Worm (Caenorhabditis elegans): ENCODE measurements around the gene alkb-8.
"Not testable (repeated sequence)": the region's sequence is repeated elsewhere in the genome, so short reads cannot be mapped to it uniquely, and the experiment has no call there.

The alkb-8 gene

DNA sequence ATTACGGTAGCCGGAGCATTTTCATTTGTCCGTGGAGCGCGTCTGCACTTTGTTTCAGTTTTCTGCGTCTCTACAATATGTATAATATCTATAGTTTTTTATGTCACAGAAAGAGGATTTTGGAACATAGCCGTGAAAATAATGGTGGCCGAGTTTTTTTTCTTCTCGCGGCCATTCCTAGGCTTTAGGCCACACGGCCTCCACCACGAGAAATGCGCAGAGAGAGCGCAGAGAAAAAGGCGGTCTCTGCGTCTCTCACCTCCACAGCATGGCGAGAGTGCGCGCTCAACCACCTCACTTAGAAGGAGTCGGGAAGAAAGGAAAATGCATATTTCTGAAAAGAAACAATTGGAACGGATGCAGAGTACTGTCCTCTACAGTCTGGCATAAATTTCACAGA, 13.7 kb upstream of the alkb-8 start:
- peak; percentile 45 for TF ChIP-seq rnt-1 (tag; optimal IDR thresholded peaks at IDR 0.05)
- TF ChIP-seq nhr-85 (tag): peak; percentile 71
- peak; percentile 37 for TF ChIP-seq snu-23 (GFP tag; optimal IDR thresholded peaks at IDR 0.05)
- TF ChIP-seq lin-14 (GFP tag; optimal IDR thresholded peaks at IDR 0.05): peak; percentile 51
- TF ChIP-seq dsc-1 (tag; optimal IDR thresholded peaks at IDR 0.05): peak; percentile 28
- TF ChIP-seq nhr-71 (tag; optimal IDR thresholded peaks at IDR 0.05): peak; percentile 55
- TF ChIP-seq dpl-1 (GFP tag; optimal IDR thresholded peaks at IDR 0.05): peak in 1 of 3 experiments; percentile 7
- TF ChIP-seq ceh-88 (GFP tag; IDR thresholded peaks at IDR 0.05): 0 out of 2 replicates have a peak, but pooled peaks have one; percentile 24
- peak; percentile 24 for TF ChIP-seq nhr-20 (tag; optimal IDR thresholded peaks at IDR 0.05)
- TF ChIP-seq efl-1 (optimal IDR thresholded peaks at IDR 0.05): peak; percentile 42 to 55
- TF ChIP-seq efl-1 (GFP tag; optimal IDR thresholded peaks at IDR 0.05 in 1 of 2): peak; percentile 4 to 87
- peak; percentile 77 for TF ChIP-seq mab-9 (GFP tag; IDR thresholded peaks at IDR 0.05)
- peak; percentile 27 for TF ChIP-seq sox-4 (tag; optimal IDR thresholded peaks at IDR 0.05)
- TF ChIP-seq isw-1 (GFP tag; IDR thresholded peaks at IDR 0.05): peak; percentile 65
- peak; percentile 80 for TF ChIP-seq nhr-19 (GFP tag; conservative IDR thresholded peaks at IDR 0.05)
- peak; percentile 31 for TF ChIP-seq unc-86 (tag; optimal IDR thresholded peaks at IDR 0.05)
- TF ChIP-seq lir-3 (tag; optimal IDR thresholded peaks at IDR 0.05; ENCODE audit: poor library complexity): peak; percentile 34
- peak; percentile 47 for TF ChIP-seq swsn-7 (tag; optimal IDR thresholded peaks at IDR 0.05)
- peak; percentile 6 for TF ChIP-seq xbp-1 (tag; optimal IDR thresholded peaks at IDR 0.05)
- peak in 1 of 3 experiments; percentile 16 for TF ChIP-seq ceh-82 (tag; optimal IDR thresholded peaks at IDR 0.05)
- peak; percentile 64 for TF ChIP-seq nhr-47 (tag; optimal IDR thresholded peaks at IDR 0.05)
- TF ChIP-seq nhr-90 (tag; optimal IDR thresholded peaks at IDR 0.05; ENCODE audit: poor library complexity): peak; percentile 16
- TF ChIP-seq tbx-2 (tag; optimal IDR thresholded peaks at IDR 0.05): peak; percentile 26
- TF ChIP-seq unc-98 (GFP tag; IDR thresholded peaks at IDR 0.05): peak; percentile 9; the same call in 1 of the 2 replicates
- TF ChIP-seq grh-1 (GFP tag; IDR thresholded peaks at IDR 0.05): peak; percentile 77

DNA sequence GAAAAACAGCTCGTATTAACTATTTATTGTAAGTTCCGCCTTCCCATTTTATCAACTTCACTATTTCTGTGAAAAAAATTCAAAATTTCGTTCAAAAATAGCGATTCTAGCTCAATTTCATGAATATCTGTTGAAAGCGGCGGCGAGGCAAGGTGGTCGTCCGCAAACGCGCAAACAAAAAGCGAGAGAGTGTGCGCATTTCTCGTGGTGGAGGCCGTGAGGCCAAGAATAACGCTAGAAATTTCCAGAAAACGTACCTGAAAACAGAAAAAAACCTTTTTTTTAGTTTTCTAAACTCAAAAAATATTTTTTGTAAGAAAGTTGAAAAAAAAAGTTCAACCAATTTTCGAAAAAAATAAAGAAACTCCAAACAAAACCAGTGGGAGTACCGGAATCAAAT, 11.9 kb upstream of the alkb-8 start:
- 0 out of 2 replicates have a peak, but pooled peaks have one; percentile 4 for TF ChIP-seq isw-1 (GFP tag; IDR thresholded peaks at IDR 0.05)
- TF ChIP-seq nhr-19 (GFP tag; conservative IDR thresholded peaks at IDR 0.05): peak; percentile 46
- not testable (repeated sequence) for TF ChIP-seq efl-1 (optimal IDR thresholded peaks at IDR 0.05)
- TF ChIP-seq efl-1 (GFP tag; optimal IDR thresholded peaks at IDR 0.05 in 1 of 2): peak in 1 of 2 experiments; percentile 57

- no peak for TF ChIP-seq sptf-1 (tag; optimal IDR thresholded peaks at IDR 0.05)
- no peak for TF ChIP-seq pqm-1 (tag; optimal IDR thresholded peaks at IDR 0.05)
- TF ChIP-seq vab-15 (tag; optimal IDR thresholded peaks at IDR 0.05): no peak
Observed at ce11 chrIII:3698366-3698765, 10.8 kb upstream of the alkb-8 start.

ce11 chrIII:3699275-3699674, 9.9 kb upstream of the alkb-8 start, which contains the start of gene cyn-9:
Gene cyn-9 (minus strand): TSS chrIII:3699640.
- no peak for TF ChIP-seq nhr-237 (tag; optimal IDR thresholded peaks at IDR 0.05)
- TF ChIP-seq fkh-4 (tag; optimal IDR thresholded peaks at IDR 0.05; ENCODE audit: borderline replicate concordance): no peak
- no peak for TF ChIP-seq elt-2 (tag; optimal IDR thresholded peaks at IDR 0.05)

- TF ChIP-seq nhr-76 (tag; optimal IDR thresholded peaks at IDR 0.05): no peak
- TF ChIP-seq mef-2 (tag; optimal IDR thresholded peaks at IDR 0.05): no peak
- peak; percentile 14 for TF ChIP-seq swsn-7 (tag; optimal IDR thresholded peaks at IDR 0.05)
- peak; percentile 15 for TF ChIP-seq nhr-77 (tag; optimal IDR thresholded peaks at IDR 0.05)
- no peak for TF ChIP-seq nhr-12 (tag; optimal IDR thresholded peaks at IDR 0.05)
- TF ChIP-seq snu-23 (GFP tag; optimal IDR thresholded peaks at IDR 0.05): peak; percentile 47
- TF ChIP-seq lir-3 (tag; optimal IDR thresholded peaks at IDR 0.05; ENCODE audit: poor library complexity): no peak
- TF ChIP-seq rnt-1 (tag; optimal IDR thresholded peaks at IDR 0.05): peak; percentile 9
- peak in 2 of 3 experiments; percentile 3 to 10 for TF ChIP-seq dpl-1 (GFP tag; optimal IDR thresholded peaks at IDR 0.05)
- TF ChIP-seq tbx-2 (tag; optimal IDR thresholded peaks at IDR 0.05): peak; percentile 23
- peak; percentile 2 to 31 for TF ChIP-seq efl-1 (optimal IDR thresholded peaks at IDR 0.05)
- peak in 1 of 2 experiments; percentile 33 for TF ChIP-seq efl-1 (GFP tag; optimal IDR thresholded peaks at IDR 0.05 in 1 of 2)
- no peak for TF ChIP-seq nhr-47 (tag; optimal IDR thresholded peaks at IDR 0.05)
- peak; percentile 47 for TF ChIP-seq mep-1 (tag; optimal IDR thresholded peaks at IDR 0.05)
- peak in 1 of 2 experiments; percentile 70 for TF ChIP-seq mdl-1 (tag; optimal IDR thresholded peaks at IDR 0.05)
- TF ChIP-seq elt-3 (tag; optimal IDR thresholded peaks at IDR 0.05): peak in 1 of 6 experiments; percentile 22
- peak; percentile 55 for TF ChIP-seq nhr-71 (tag; optimal IDR thresholded peaks at IDR 0.05)
- peak in 1 of 2 experiments; percentile 25 for TF ChIP-seq lsy-2 (tag; optimal IDR thresholded peaks at IDR 0.05)
- peak; percentile 90 for TF ChIP-seq lin-14 (GFP tag; optimal IDR thresholded peaks at IDR 0.05)
- TF ChIP-seq unc-30 (tag; optimal IDR thresholded peaks at IDR 0.05): no peak
- peak; percentile 20 for TF ChIP-seq blmp-1 (tag; optimal IDR thresholded peaks at IDR 0.05)
- 0 out of 2 replicates have a peak, but pooled peaks have one; percentile 10 for TF ChIP-seq nhr-19 (GFP tag; conservative IDR thresholded peaks at IDR 0.05)
Observed at ce11 chrIII:3701411-3702310, 7.5 kb upstream of the alkb-8 start, which contains the start of the genes pdi-1 and C14B1.2. Gene pdi-1 (minus strand): TSS chrIII:3701461. Gene C14B1.2 (plus strand): TSS chrIII:3702260.

All from whole organism, L1 larva.